Worm (Caenorhabditis elegans): ENCODE measurements around the gene mrg-1.

Gene mrg-1

ce11 chrIII:12904987-12905541 is 30.6 kb upstream of the mrg-1 start, which contains the start of gene cox-5A (continued):
- TF ChIP-seq mes-2 (tag; optimal IDR thresholded peaks at IDR 0.05; ENCODE audit: poor library complexity, severe bottlenecking) (peak; percentile 98), ces-1 (GFP tag; optimal IDR thresholded peaks at IDR 0.05) (peak; percentile 89), ztf-7 (tag; optimal IDR thresholded peaks at IDR 0.05) (peak; percentile 95), mdl-1 (tag; optimal IDR thresholded peaks at IDR 0.05) (peak; percentile 47 to 91), zfp-2 (tag; optimal IDR thresholded peaks at IDR 0.05) (peak; percentile 90), lin-1 (GFP tag; IDR thresholded peaks at IDR 0.05) (peak; percentile 96), nhr-237 (tag; optimal IDR thresholded peaks at IDR 0.05) (peak; percentile 66), F26F4.8 (GFP tag; conservative IDR thresholded peaks at IDR 0.05) (no peak)

ce11 chrIII:12904052-12904451 is 29.6 kb upstream of the mrg-1 start:
- TF ChIP-seq unc-62 (GFP tag; optimal IDR thresholded peaks at IDR 0.05 in 1 of 2): peak in 1 of 2 experiments; percentile 69
- TF ChIP-seq unc-62 (tag; optimal IDR thresholded peaks at IDR 0.05): no peak
- TF ChIP-seq gei-8 (GFP tag; optimal IDR thresholded peaks at IDR 0.05): no peak
- no peak for TF ChIP-seq ZK337.2 (GFP tag; IDR thresholded peaks at IDR 0.05)
- TF ChIP-seq snpc-4 (tag; optimal IDR thresholded peaks at IDR 0.05): no peak
- no peak for TF ChIP-seq nhr-25 (tag; optimal IDR thresholded peaks at IDR 0.05; ENCODE audit: borderline replicate concordance, insufficient read depth)

DNA sequence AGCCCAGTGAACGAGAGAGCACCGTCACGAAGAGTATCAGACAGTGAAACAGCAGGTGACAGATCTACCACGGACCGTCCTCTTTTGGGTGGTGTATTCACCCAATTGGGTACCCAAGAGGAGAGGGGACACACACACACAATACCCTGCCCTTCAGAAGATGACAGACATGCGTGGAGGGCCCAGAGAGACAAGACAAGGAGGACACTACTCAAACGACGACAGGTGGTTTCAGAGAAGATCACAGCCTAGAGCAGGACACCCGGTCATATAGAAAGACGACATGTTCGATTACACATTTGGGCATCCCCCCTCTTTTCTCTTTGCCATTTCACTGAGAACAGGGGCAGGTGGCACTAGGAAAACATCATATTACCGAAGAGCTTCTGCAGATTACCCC is 19.8 kb upstream of the mrg-1 start:
- TF ChIP-seq F10B5.3 (tag; optimal IDR thresholded peaks at IDR 0.05) (no peak), unc-62 (GFP tag; optimal IDR thresholded peaks at IDR 0.05 in 1 of 2) (peak in 1 of 2 experiments; percentile 50), unc-62 (tag; optimal IDR thresholded peaks at IDR 0.05) (no peak)

DNA sequence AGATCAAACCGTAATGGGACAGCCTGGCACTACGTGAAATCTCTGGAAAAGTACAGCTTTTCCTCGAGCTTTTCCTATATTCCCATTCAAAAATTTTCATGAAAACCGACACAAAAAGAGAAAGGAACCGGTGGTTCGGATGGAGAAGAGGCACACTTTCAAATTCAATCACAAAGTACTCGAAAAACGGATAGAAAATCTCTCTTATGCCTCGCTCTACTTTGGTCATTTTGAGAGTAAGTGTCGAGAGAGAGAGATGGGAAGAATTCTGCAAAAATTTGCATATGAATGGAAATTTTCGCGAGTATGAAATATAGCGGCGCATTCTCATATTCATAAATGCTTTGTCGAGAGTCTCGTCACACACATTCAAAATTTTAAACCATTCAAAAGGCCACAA is 18.3 kb upstream of the mrg-1 start:
- TF ChIP-seq zip-11 (GFP tag; IDR thresholded peaks at IDR 0.05): no peak
- TF ChIP-seq fkh-10 (GFP tag; optimal IDR thresholded peaks at IDR 0.05): peak; percentile 46

ce11 chrIII:12891580-12891979 is 17.1 kb upstream of the mrg-1 start, which contains the start of the genes Y37D8A.29 and unc-71:
Gene Y37D8A.29 (minus strand): TSS chrIII:12891680.
Gene unc-71 (minus strand): TSS chrIII:12891738.
- TF ChIP-seq sdz-12 (GFP tag; optimal IDR thresholded peaks at IDR 0.05): no peak
- peak in 1 of 2 experiments; percentile 20 for TF ChIP-seq unc-62 (GFP tag; optimal IDR thresholded peaks at IDR 0.05 in 1 of 2)
- TF ChIP-seq unc-62 (tag; optimal IDR thresholded peaks at IDR 0.05): no peak

DNA sequence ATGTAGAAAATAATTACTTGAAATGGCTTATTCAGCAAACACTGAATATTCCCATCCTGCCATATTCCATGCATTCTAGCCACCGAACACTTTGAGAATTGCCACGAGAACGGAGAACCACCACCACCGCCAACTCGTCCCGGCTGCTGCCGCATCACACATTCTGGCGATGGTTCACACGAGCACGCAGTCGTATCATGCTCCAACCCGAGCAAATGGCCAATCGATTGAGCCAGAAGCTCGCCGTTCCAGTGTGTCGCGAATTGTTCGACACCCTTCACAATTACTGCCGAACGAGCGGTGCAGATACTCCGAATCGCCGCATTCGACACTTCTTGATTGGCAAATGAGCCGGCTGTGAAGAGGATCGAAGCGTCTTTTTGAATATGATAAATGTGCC is 10.7 kb upstream of the mrg-1 start:
- TF ChIP-seq set-16 (GFP tag; IDR thresholded peaks at IDR 0.05) (peak; percentile 19; the same call in 1 of the 2 replicates), nhr-41 (GFP tag; IDR thresholded peaks at IDR 0.05) (no peak), lin-1 (GFP tag; IDR thresholded peaks at IDR 0.05) (no peak), lin-38 (GFP tag; IDR thresholded peaks at IDR 0.05) (no peak), snpc-4 (tag; optimal IDR thresholded peaks at IDR 0.05) (no peak)

- 0 out of 2 replicates have a peak, but pooled peaks have one; percentile 6 for TF ChIP-seq Y75B8A.6 (GFP tag; IDR thresholded peaks at IDR 0.05)
- TF ChIP-seq mxl-3 (GFP tag; optimal IDR thresholded peaks at IDR 0.05): no peak
Measured at ce11 chrIII:12880704-12881103, 6.2 kb upstream of the mrg-1 start.

DNA sequence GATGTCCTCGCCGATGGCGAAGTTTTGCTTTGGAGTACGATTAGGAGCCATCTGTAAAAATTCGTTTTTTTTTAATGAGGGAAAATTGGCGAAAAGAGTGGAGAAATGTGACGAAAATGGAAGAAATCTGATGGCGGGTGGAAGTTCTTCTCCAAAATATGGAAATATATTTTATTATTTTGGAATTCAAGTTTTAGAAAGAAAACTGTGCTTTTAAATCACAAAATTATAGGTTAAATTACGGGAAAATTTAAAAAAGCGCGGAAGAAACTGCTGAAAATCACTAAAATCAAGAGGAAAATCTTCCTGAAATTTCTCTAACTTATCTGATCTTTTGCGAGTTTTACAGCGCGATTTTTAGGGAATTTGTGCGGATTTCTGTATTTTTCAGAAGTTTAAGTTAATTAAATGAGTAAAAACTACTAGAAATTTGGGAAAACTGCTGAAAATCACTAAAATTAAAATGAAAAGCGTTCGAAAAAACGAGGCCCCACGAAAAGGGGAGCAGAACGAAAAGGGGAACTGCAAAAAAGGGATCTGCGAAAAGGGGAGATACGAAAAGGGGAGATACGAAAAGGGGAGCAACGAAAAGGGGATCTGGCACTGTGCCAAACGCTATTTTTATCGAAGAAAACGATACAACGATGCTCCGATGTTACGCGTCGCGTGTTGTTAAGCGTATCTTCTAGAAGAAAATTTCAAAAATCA is 3.2 kb upstream of the mrg-1 start, which contains the start of the genes cec-7 and enu-3.5:
Gene cec-7 (minus strand): TSS at position 51 of the 708 bp plus-strand sequence.
Gene enu-3.5 (plus strand): TSS at position 670 of the 708 bp plus-strand sequence.
- TF ChIP-seq Y48G9A.11 (GFP tag; IDR thresholded peaks at IDR 0.05) (peak; percentile 62; the same call in 1 of the 2 replicates), mes-2 (tag; optimal IDR thresholded peaks at IDR 0.05; ENCODE audit: poor library complexity, severe bottlenecking) (peak; percentile 4), dve-1 (tag; optimal IDR thresholded peaks at IDR 0.05; ENCODE audit: insufficient read depth) (no peak), lin-38 (GFP tag; IDR thresholded peaks at IDR 0.05) (peak; percentile 36; the same call in 1 of the 2 replicates), dmd-6 (GFP tag; IDR thresholded peaks at IDR 0.05) (0 out of 2 replicates have a peak, but pooled peaks have one; percentile 8), aha-1 (tag) (peak; percentile 23), hmg-1.1 (GFP tag; IDR thresholded peaks at IDR 0.05) (no peak)
